Fruit fly (Drosophila melanogaster): Measurements from ENCODE around the gene DNAlig3.
A peak's percentile ranks its signal among the peaks of the same experiment; 100 is the strongest.

DNAlig3 gene

DNA sequence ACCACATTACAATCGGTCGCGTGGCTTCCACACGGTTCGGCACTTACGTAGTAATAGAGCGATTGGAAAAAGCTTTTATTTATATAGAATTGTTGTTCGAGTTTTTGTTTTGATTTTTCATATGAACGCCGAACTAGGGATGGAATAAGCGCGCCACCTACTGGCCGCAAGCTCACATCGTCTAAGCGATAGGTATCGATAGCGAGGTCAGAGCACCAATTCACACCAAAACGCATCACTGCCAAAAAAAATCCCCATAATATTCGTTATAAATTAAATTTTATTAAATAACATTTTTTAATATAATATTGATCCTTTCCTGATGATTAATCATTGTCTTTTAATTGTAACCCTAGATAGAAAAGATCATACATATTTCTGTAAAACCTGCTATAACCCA, 51.1 kb downstream of the DNAlig3 start, which contains the start of gene CG10038 (continued):
- TF ChIP-seq Stat92E (GFP tag; optimal IDR thresholded peaks at IDR 0.05) (no peak), CG18619 (GFP tag; optimal IDR thresholded peaks at IDR 0.05) (no peak), CG10565 (GFP tag; optimal IDR thresholded peaks at IDR 0.05) (no peak), Dip2 (GFP tag; IDR thresholded peaks at IDR 0.05) (no peak), ro (GFP tag; IDR thresholded peaks at IDR 0.05) (peak; percentile 25; the same call in 1 of the 2 replicates), CG4404 (GFP tag; IDR thresholded peaks at IDR 0.05) (no peak), phol (tag; optimal IDR thresholded peaks at IDR 0.05) (peak; percentile 53), CG1602 (GFP tag; optimal IDR thresholded peaks at IDR 0.05) (no peak), Sox102F (GFP tag; optimal IDR thresholded peaks at IDR 0.05) (peak; percentile 20), CG15601 (tag; optimal IDR thresholded peaks at IDR 0.05) (peak; percentile 41), scrt (GFP tag; optimal IDR thresholded peaks at IDR 0.05) (no peak), D (optimal IDR thresholded peaks at IDR 0.05) (no peak), D (GFP tag; optimal IDR thresholded peaks at IDR 0.05) (no peak), Doc3 (GFP tag; IDR thresholded peaks at IDR 0.05; ENCODE audit: partially characterized antibody) (peak; percentile 91), CG4328 (GFP tag; optimal IDR thresholded peaks at IDR 0.05) (no peak), dan (GFP tag; IDR thresholded peaks at IDR 0.05) (no peak), Med (GFP tag) (peak; percentile 88), CG7271 (tag; optimal IDR thresholded peaks at IDR 0.05) (no peak), CG11504 (tag; optimal IDR thresholded peaks at IDR 0.05) (peak; percentile 61), gt (GFP tag; IDR thresholded peaks at IDR 0.05) (no peak), CG16813 (GFP tag; IDR thresholded peaks at IDR 0.05; ENCODE audit: partially characterized antibody) (peak; percentile 93), Oaz (GFP tag; IDR thresholded peaks at IDR 0.05) (no peak), gsb (GFP tag; IDR thresholded peaks at IDR 0.05) (no peak), Sry-δ (GFP tag; optimal IDR thresholded peaks at IDR 0.05) (peak; percentile 95), CG6791 (GFP tag; IDR thresholded peaks at IDR 0.05; ENCODE audit: partially characterized antibody) (peak; percentile 97), CG13624 (GFP tag; optimal IDR thresholded peaks at IDR 0.05) (peak; percentile 36), CG2202 (tag; optimal IDR thresholded peaks at IDR 0.05) (no peak), CG10366 (GFP tag; IDR thresholded peaks at IDR 0.05) (no peak), CrebB (tag; optimal IDR thresholded peaks at IDR 0.05) (no peak), yki (optimal IDR thresholded peaks at IDR 0.05) (no peak), CG12942 (GFP tag; optimal IDR thresholded peaks at IDR 0.05) (peak; percentile 21), fd64A (GFP tag; optimal IDR thresholded peaks at IDR 0.05) (no peak), CG3847 (GFP tag; IDR thresholded peaks at IDR 0.05) (peak; percentile 55), psq (GFP tag; optimal IDR thresholded peaks at IDR 0.05) (no peak), mam (GFP tag; optimal IDR thresholded peaks at IDR 0.05) (peak; percentile 45), CG8944 (GFP tag; optimal IDR thresholded peaks at IDR 0.05) (no peak), Nf-YC (tag; optimal IDR thresholded peaks at IDR 0.05) (peak; percentile 38), btn (GFP tag; optimal IDR thresholded peaks at IDR 0.05) (no peak), gsb-n (tag; optimal IDR thresholded peaks at IDR 0.05) (no peak), Myb (GFP tag; optimal IDR thresholded peaks at IDR 0.05) (peak; percentile 83), Pdp1 (GFP tag; optimal IDR thresholded peaks at IDR 0.05) (peak in 1 of 2 experiments; percentile 15), gfzf (GFP tag; optimal IDR thresholded peaks at IDR 0.05) (peak; percentile 44), CG3726 (GFP tag; IDR thresholded peaks at IDR 0.05) (no peak), otp (GFP tag; IDR thresholded peaks at IDR 0.05) (no peak), CG17829 (tag; optimal IDR thresholded peaks at IDR 0.05) (peak; percentile 60), Meics (GFP tag; optimal IDR thresholded peaks at IDR 0.05) (peak; percentile 35), CG11560 (tag; IDR thresholded peaks at IDR 0.05) (no peak; the same call in 2 of the 3 replicates), mld (GFP tag; IDR thresholded peaks at IDR 0.05; ENCODE audit: partially characterized antibody) (peak; percentile 80; the same call in 2 of the 3 replicates), CG1529 (GFP tag; optimal IDR thresholded peaks at IDR 0.05) (no peak), Mrtf (GFP tag; IDR thresholded peaks at IDR 0.05) (0 out of 3 replicates have a peak, but pooled peaks have one; percentile 28), CG17385 (GFP tag; optimal IDR thresholded peaks at IDR 0.05) (no peak), CG9437 (GFP tag; optimal IDR thresholded peaks at IDR 0.05) (no peak)

Data from whole organism, embryonic.